Fruit fly (Drosophila melanogaster): ENCODE data around the gene CG12531.

The CG12531 gene

DNA sequence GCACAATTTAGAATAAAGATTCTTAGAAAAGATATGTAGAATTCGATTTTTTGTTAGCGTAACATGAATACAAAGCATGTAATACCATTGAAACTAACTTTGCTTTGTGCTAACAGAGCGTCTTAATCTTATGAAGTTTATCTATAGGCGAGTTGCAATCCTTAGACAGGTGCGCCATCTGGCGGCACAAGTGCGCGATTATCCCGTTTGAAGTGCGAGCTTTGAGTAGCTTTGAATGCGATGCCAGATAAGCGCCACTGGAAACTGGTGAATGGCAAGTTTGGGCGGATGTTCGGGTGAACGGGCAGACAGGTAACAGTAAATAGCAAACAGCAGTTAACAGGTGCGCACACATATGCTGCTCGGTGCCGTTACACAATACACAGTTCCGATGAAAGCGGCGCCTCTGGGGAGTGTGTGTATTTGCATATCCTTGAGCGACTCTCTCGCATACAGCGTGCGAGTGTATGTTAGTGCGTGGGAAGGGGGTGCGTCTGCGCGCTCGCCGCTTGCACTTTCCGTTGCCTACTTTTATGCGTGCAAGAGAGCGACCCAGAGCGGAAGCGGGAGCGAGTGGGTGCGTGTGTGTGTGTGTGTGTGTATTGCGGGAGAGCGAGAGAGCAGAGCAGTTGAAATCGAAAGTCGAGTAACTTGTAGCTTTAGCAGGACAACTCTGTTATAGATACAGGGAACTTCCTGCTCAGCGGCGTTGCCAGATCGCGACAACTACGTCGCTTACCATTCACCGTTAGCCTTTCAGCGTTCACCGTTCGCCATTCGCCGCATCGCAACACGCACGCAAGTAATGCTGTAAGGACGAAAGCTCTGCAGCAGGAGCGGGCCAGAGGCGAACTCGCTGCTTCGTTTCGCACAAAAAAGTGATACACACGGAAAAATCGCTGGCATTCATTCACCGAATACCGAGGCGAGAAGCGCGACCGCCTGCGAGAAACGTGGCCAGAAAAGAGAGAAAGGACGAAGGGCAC lies at the start of gene CG12531:
TSS of gene CG12531 (plus strand) at position 936 of the 986 bp plus-strand sequence.
- TF ChIP-seq Med (GFP tag), result peak; percentile 20
- TF ChIP-seq sens (GFP tag), result peak; percentile 28
- peak; percentile 39 for TF ChIP-seq pros (GFP tag; optimal IDR thresholded peaks at IDR 0.05)
- TF ChIP-seq crol (GFP tag; IDR thresholded peaks at IDR 0.05), result peak; percentile 10; the same call in 1 of the 2 replicates
- TF ChIP-seq Hr51 (GFP tag; optimal IDR thresholded peaks at IDR 0.05), result peak in 1 of 2 experiments; percentile 12
- peak; percentile 50 for TF ChIP-seq scrt (GFP tag; optimal IDR thresholded peaks at IDR 0.05)
- TF ChIP-seq CG13894 (tag; optimal IDR thresholded peaks at IDR 0.05), result peak; percentile 24
- peak; percentile 90 for TF ChIP-seq ewg (GFP tag; optimal IDR thresholded peaks at IDR 0.05)
- TF ChIP-seq cg (GFP tag; optimal IDR thresholded peaks at IDR 0.05), result peak; percentile 61
- TF ChIP-seq sisA (GFP tag; IDR thresholded peaks at IDR 0.05), result no peak
- TF ChIP-seq yki (optimal IDR thresholded peaks at IDR 0.05), result peak; percentile 7
- TF ChIP-seq CG8089 (GFP tag; optimal IDR thresholded peaks at IDR 0.05), result no peak
- TF ChIP-seq abd-A (tag; optimal IDR thresholded peaks at IDR 0.05), result peak; percentile 14
- peak; percentile 67 to 81 for TF ChIP-seq Trl (optimal IDR thresholded peaks at IDR 0.05)
- TF ChIP-seq Trl (GFP tag; optimal IDR thresholded peaks at IDR 0.05), result no peak
- peak; percentile 89 for TF ChIP-seq CTCF (GFP tag; optimal IDR thresholded peaks at IDR 0.05)
- peak; percentile 22 for TF ChIP-seq CG8478 (optimal IDR thresholded peaks at IDR 0.05)
- TF ChIP-seq CG12155 (GFP tag; optimal IDR thresholded peaks at IDR 0.05), result peak; percentile 77
- TF ChIP-seq CG15011 (GFP tag; optimal IDR thresholded peaks at IDR 0.05), result no peak
- TF ChIP-seq hkb (optimal IDR thresholded peaks at IDR 0.05), result no peak
- no peak for TF ChIP-seq hkb (GFP tag; IDR thresholded peaks at IDR 0.05)
- no peak for TF ChIP-seq Mrtf (GFP tag; IDR thresholded peaks at IDR 0.05)
- TF ChIP-seq vvl (GFP tag; IDR thresholded peaks at IDR 0.05), result no peak
- TF ChIP-seq YL-1 (GFP tag; optimal IDR thresholded peaks at IDR 0.05), result no peak
- no peak for TF ChIP-seq D19A (tag; optimal IDR thresholded peaks at IDR 0.05)
- peak in 1 of 2 experiments; percentile 57 for TF ChIP-seq Pdp1 (GFP tag; optimal IDR thresholded peaks at IDR 0.05)
- no peak for TF ChIP-seq CG9609 (GFP tag; optimal IDR thresholded peaks at IDR 0.05)
- peak; percentile 61; the same call in 1 of the 2 replicates for TF ChIP-seq CG32767 (GFP tag; IDR thresholded peaks at IDR 0.05)
- TF ChIP-seq Hr3 (GFP tag; optimal IDR thresholded peaks at IDR 0.05), result no peak
- TF ChIP-seq CG3995 (GFP tag; optimal IDR thresholded peaks at IDR 0.05), result peak; percentile 5
- peak; percentile 10 for TF ChIP-seq pzg (GFP tag; optimal IDR thresholded peaks at IDR 0.05)

dm6 chrX:19675662-19676061 lies 43.1 kb upstream of the CG12531 start, which contains the start of gene et:
et (minus strand) TSS chrX:19675891.
- TF ChIP-seq Dref (GFP tag; IDR thresholded peaks at IDR 0.05) (no peak), CG34376 (GFP tag; optimal IDR thresholded peaks at IDR 0.05) (peak; percentile 1), z (GFP tag; IDR thresholded peaks at IDR 0.05) (peak; percentile 58; the same call in 1 of the 3 replicates), btn (GFP tag; optimal IDR thresholded peaks at IDR 0.05) (no peak), CG8924 (tag; optimal IDR thresholded peaks at IDR 0.05) (no peak), E2f1 (GFP tag; IDR thresholded peaks at IDR 0.05) (no peak), wek (GFP tag; optimal IDR thresholded peaks at IDR 0.05) (no peak), Med (GFP tag) (peak; percentile 26)

- peak; percentile 61 for TF ChIP-seq CG16813 (GFP tag; IDR thresholded peaks at IDR 0.05; ENCODE audit: partially characterized antibody)
- 0 out of 2 replicates have a peak, but pooled peaks have one; percentile 35 for TF ChIP-seq bbx (GFP tag; IDR thresholded peaks at IDR 0.05; ENCODE audit: partially characterized antibody)
- TF ChIP-seq Dek (tag; optimal IDR thresholded peaks at IDR 0.05), result no peak
- peak; percentile 57; the same call in 1 of the 3 replicates for TF ChIP-seq hb (GFP tag; IDR thresholded peaks at IDR 0.05; ENCODE audit: partially characterized antibody)
- TF ChIP-seq nerfin-2 (GFP tag; IDR thresholded peaks at IDR 0.05; ENCODE audit: partially characterized antibody), result peak; percentile 33; the same call in 1 of the 2 replicates
- peak; percentile 13; the same call in 1 of the 3 replicates for TF ChIP-seq CG7963 (GFP tag; IDR thresholded peaks at IDR 0.05; ENCODE audit: partially characterized antibody)
- TF ChIP-seq zf30C (GFP tag; optimal IDR thresholded peaks at IDR 0.05), result no peak
- TF ChIP-seq sd (tag; optimal IDR thresholded peaks at IDR 0.05), result no peak
- TF ChIP-seq amos (GFP tag; IDR thresholded peaks at IDR 0.05; ENCODE audit: partially characterized antibody), result no peak
- TF ChIP-seq CHES-1-like (GFP tag; optimal IDR thresholded peaks at IDR 0.05), result no peak
- no peak for TF ChIP-seq CG9932 (GFP tag; IDR thresholded peaks at IDR 0.05)
- no peak for TF ChIP-seq rib (GFP tag; IDR thresholded peaks at IDR 0.05)
Observed at dm6 chrX:19679207-19679606, 39.5 kb upstream of the CG12531 start.
